Fruit fly (Drosophila melanogaster): Measurements from ENCODE around the gene tara.
A peak's percentile ranks its signal among the peaks of the same experiment; 100 is the strongest.

- peak; percentile 47 for TF ChIP-seq Deaf1 (tag; optimal IDR thresholded peaks at IDR 0.05)
- no peak for TF ChIP-seq sug (tag; optimal IDR thresholded peaks at IDR 0.05)
- no peak for TF ChIP-seq gcm2 (GFP tag; optimal IDR thresholded peaks at IDR 0.05)
- no peak for TF ChIP-seq CG13424 (tag; optimal IDR thresholded peaks at IDR 0.05)
- no peak for TF ChIP-seq Abd-B (GFP tag; optimal IDR thresholded peaks at IDR 0.05)
- no peak for TF ChIP-seq CG2116 (GFP tag; optimal IDR thresholded peaks at IDR 0.05)
- no peak for TF ChIP-seq Elba2 (GFP tag; optimal IDR thresholded peaks at IDR 0.05)
- TF ChIP-seq Chrac-16 (GFP tag; optimal IDR thresholded peaks at IDR 0.05) = no peak
- no peak for TF ChIP-seq CG3995 (GFP tag; optimal IDR thresholded peaks at IDR 0.05)
- TF ChIP-seq D (optimal IDR thresholded peaks at IDR 0.05) = no peak
- TF ChIP-seq D (GFP tag; optimal IDR thresholded peaks at IDR 0.05) = no peak
Observed at dm6 chr3R:16210808-16211578, 14.5 kb upstream of the tara start.
